Comparison of ENCODE assay signal across 1 fruit fly cellular context in genomic region chr3R:5357935-5358414, dm6.
TF ChIP-seq lines count a peak whose summit lies in the region.

TSS of gene Prosbeta7 (minus strand) at chr3R:5358364.

TF ChIP-seq in whole organism, embryonic, 481 proteins besides CTCF, POLR2A, EP300 and RAD21 (continued from another document):
- TF ChIP-seq CG4617 (GFP tag; optimal IDR thresholded peaks at IDR 0.05; lab: Kevin White, UChicago; ENCODE audit: borderline replicate concordance) (peak; percentile 68), CG31388 (GFP tag; optimal IDR thresholded peaks at IDR 0.05; lab: Kevin White, UChicago) (no peak), dm (GFP tag; optimal IDR thresholded peaks at IDR 0.05; lab: Kevin White, UChicago) (peak; percentile 17), Dip3 (GFP tag; optimal IDR thresholded peaks at IDR 0.05; lab: Kevin White, UChicago) (no peak), trem (tag; optimal IDR thresholded peaks at IDR 0.05; lab: Kevin White, UChicago) (peak; percentile 62), BEAF-32 (GFP tag; optimal IDR thresholded peaks at IDR 0.05; lab: Kevin White, UChicago) (peak; percentile 52), Scr (GFP tag; IDR thresholded peaks at IDR 0.05; lab: Robert Waterston, UW; ENCODE audit: partially characterized antibody) (peak; percentile 69), CG12942 (GFP tag; optimal IDR thresholded peaks at IDR 0.05; lab: Kevin White, UChicago) (no peak), sug (tag; optimal IDR thresholded peaks at IDR 0.05; lab: Kevin White, UChicago) (peak; percentile 1), esg (GFP tag; conservative IDR thresholded peaks at IDR 0.05; lab: Robert Waterston, UW) (no peak)
